Worm (Caenorhabditis elegans) whole organism, early embryonic: ENCODE measurements around the gene tceb-3.

Experiments
- ceh-36 ChIP-seq: sonication (generic microtip); optimal IDR thresholded peaks from 2 replicates; lab custom pipeline; 2016; ENCODE audit warnings: missing genetic modification characterization, inconsistent platforms, missing compliant biosample characterization
- ets-7 ChIP-seq: sonication (generic microtip); optimal IDR thresholded peaks from 2 replicates; lab custom pipeline; 2016; ENCODE audit warnings: missing genotype, missing genetic modification characterization, missing compliant biosample characterization
- tbx-37 ChIP-seq: fragments of 200-800 bp; sonication (Bioruptor generic); conservative IDR thresholded peaks from 2 replicates; pipeline ENCODE4 v1.3.6; 2022; ENCODE audit warnings: missing genetic modification reagents, missing genetic modification characterization, missing compliant biosample characterization

DNA sequence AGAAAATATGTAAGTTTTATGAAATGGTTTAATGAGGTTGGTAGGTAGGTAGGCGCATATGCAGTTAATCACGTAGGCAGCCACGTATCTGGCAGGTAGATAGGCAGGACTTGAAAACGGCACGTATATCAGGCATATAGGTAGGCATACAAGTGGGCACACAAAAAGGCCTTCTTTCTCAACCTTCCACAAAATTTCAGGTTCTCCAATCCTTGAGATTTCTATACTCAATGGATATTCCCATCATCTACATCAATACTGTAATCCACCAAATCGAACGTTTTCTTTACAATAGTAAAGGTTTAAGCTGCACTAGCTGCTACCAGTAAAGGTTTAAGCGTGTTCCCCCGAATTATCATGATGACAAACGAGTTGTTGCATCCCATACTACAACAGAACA lies 14.9 kb downstream of the tceb-3 start:
- TF ChIP-seq ets-7 (tag; lab: Kevin White, UChicago) (no peak), tbx-37 (GFP tag; lab: Robert Waterston, UW) (no peak), ceh-36 (no peak)
